Fruit fly (Drosophila melanogaster): ENCODE results near the gene Rpn12.

Rpn12 gene

dm6 chr3L:16602736-16603144 is 19.9 kb downstream of the Rpn12 start, which contains the start of gene Arts:
Gene Arts (plus strand): TSS chr3L:16602851.
- TF ChIP-seq Dll (optimal IDR thresholded peaks at IDR 0.05) = no peak
- TF ChIP-seq usp (GFP tag; optimal IDR thresholded peaks at IDR 0.05) = no peak
- TF ChIP-seq CG8478 (optimal IDR thresholded peaks at IDR 0.05) = no peak
- TF ChIP-seq EcR (GFP tag; optimal IDR thresholded peaks at IDR 0.05) = no peak
- no peak for TF ChIP-seq psq (optimal IDR thresholded peaks at IDR 0.05)

dm6 chr3L:16609120-16609519 is 26.3 kb downstream of the Rpn12 start, which contains the start of gene CG4098:
Gene CG4098 (minus strand): TSS chr3L:16609347.
- TF ChIP-seq psq (optimal IDR thresholded peaks at IDR 0.05) = no peak
- no peak for TF ChIP-seq CG8478 (optimal IDR thresholded peaks at IDR 0.05)
- TF ChIP-seq pan (optimal IDR thresholded peaks at IDR 0.05) = no peak
- TF ChIP-seq Dll (optimal IDR thresholded peaks at IDR 0.05) = no peak
- TF ChIP-seq usp (GFP tag; optimal IDR thresholded peaks at IDR 0.05) = no peak

dm6 chr3L:16610201-16610600 is 27.4 kb downstream of the Rpn12 start, which contains the start of gene Prosbeta6:
Gene Prosbeta6 (minus strand): TSS chr3L:16610418.
- TF ChIP-seq usp (GFP tag; optimal IDR thresholded peaks at IDR 0.05) (no peak), pan (optimal IDR thresholded peaks at IDR 0.05) (no peak), psq (optimal IDR thresholded peaks at IDR 0.05) (no peak), Dll (optimal IDR thresholded peaks at IDR 0.05) (no peak), CG8478 (optimal IDR thresholded peaks at IDR 0.05) (no peak), EcR (GFP tag; optimal IDR thresholded peaks at IDR 0.05) (no peak)

dm6 chr3L:16612152-16612551 is 29.3 kb downstream of the Rpn12 start, which contains the start of gene CG4101:
Gene CG4101 (plus strand): TSS chr3L:16612486.
- TF ChIP-seq usp (GFP tag; optimal IDR thresholded peaks at IDR 0.05) (no peak), CG8478 (optimal IDR thresholded peaks at IDR 0.05) (no peak), pan (optimal IDR thresholded peaks at IDR 0.05) (no peak), EcR (GFP tag; optimal IDR thresholded peaks at IDR 0.05) (no peak), Dll (optimal IDR thresholded peaks at IDR 0.05) (no peak), psq (optimal IDR thresholded peaks at IDR 0.05) (no peak)

- TF ChIP-seq usp (GFP tag; optimal IDR thresholded peaks at IDR 0.05) (no peak), pan (optimal IDR thresholded peaks at IDR 0.05) (no peak), psq (optimal IDR thresholded peaks at IDR 0.05) (no peak), EcR (GFP tag; optimal IDR thresholded peaks at IDR 0.05) (no peak)
Observed at dm6 chr3L:16612972-16613371, 30.1 kb downstream of the Rpn12 start.

dm6 chr3L:16615132-16615709 is 32.4 kb downstream of the Rpn12 start, which contains the start of gene Mo25:
Gene Mo25 (minus strand): TSS chr3L:16615472.
- TF ChIP-seq EcR (GFP tag; optimal IDR thresholded peaks at IDR 0.05) (no peak), CG8478 (optimal IDR thresholded peaks at IDR 0.05) (peak; percentile 18)

dm6 chr3L:16626199-16626598 is 43.4 kb downstream of the Rpn12 start:
- TF ChIP-seq pan (optimal IDR thresholded peaks at IDR 0.05) = no peak
- no peak for TF ChIP-seq usp (GFP tag; optimal IDR thresholded peaks at IDR 0.05)
- TF ChIP-seq EcR (GFP tag; optimal IDR thresholded peaks at IDR 0.05) = no peak
- TF ChIP-seq psq (optimal IDR thresholded peaks at IDR 0.05) = no peak
- TF ChIP-seq Dll (optimal IDR thresholded peaks at IDR 0.05) = no peak
- no peak for TF ChIP-seq CG8478 (optimal IDR thresholded peaks at IDR 0.05)

dm6 chr3L:16629793-16630192 is 47.0 kb downstream of the Rpn12 start:
- TF ChIP-seq usp (GFP tag; optimal IDR thresholded peaks at IDR 0.05) = no peak
- TF ChIP-seq CG8478 (optimal IDR thresholded peaks at IDR 0.05) = no peak
- no peak for TF ChIP-seq Dll (optimal IDR thresholded peaks at IDR 0.05)
- TF ChIP-seq EcR (GFP tag; optimal IDR thresholded peaks at IDR 0.05) = no peak
- no peak for TF ChIP-seq psq (optimal IDR thresholded peaks at IDR 0.05)
- TF ChIP-seq pan (optimal IDR thresholded peaks at IDR 0.05) = no peak

dm6 chr3L:16631844-16632537 is 49.2 kb downstream of the Rpn12 start:
- no peak for TF ChIP-seq usp (GFP tag; optimal IDR thresholded peaks at IDR 0.05)
- no peak for TF ChIP-seq CG8478 (optimal IDR thresholded peaks at IDR 0.05)
- no peak for TF ChIP-seq psq (optimal IDR thresholded peaks at IDR 0.05)
- TF ChIP-seq pan (optimal IDR thresholded peaks at IDR 0.05) = no peak
- TF ChIP-seq Dll (optimal IDR thresholded peaks at IDR 0.05) = no peak
- no peak for TF ChIP-seq EcR (GFP tag; optimal IDR thresholded peaks at IDR 0.05)
